Fruit fly (Drosophila melanogaster) whole organism, pupa: ENCODE data around the gene CG2113.

Experiments used
- CG14655 ChIP-seq: fragments of 200-800 bp; sonication (Bioruptor generic); optimal IDR thresholded peaks from 3 replicates; lab custom pipeline; 2017; ENCODE audit warnings: mild to moderate bottlenecking, missing biosample characterization, missing genetic modification reagents, missing genetic modification characterization
- CG15710 ChIP-seq: fragments of 200-800 bp; sonication (Bioruptor generic); optimal IDR thresholded peaks from 2 replicates; lab custom pipeline; 2018; ENCODE audit warnings: missing biosample characterization, mild to moderate bottlenecking, missing genetic modification characterization, moderate library complexity
- CG4496 ChIP-seq: fragments of 200-800 bp; sonication (Bioruptor generic); IDR thresholded peaks from 3 replicates; pipeline ENCODE4 v1.3.6; 2022; ENCODE audit warnings: missing biosample characterization, missing genetic modification characterization
- CG8301 ChIP-seq: fragments of 200-800 bp; sonication (Bioruptor generic); optimal IDR thresholded peaks from 2 replicates; lab custom pipeline; 2018; ENCODE audit warnings: missing biosample characterization, mild to moderate bottlenecking, missing genetic modification characterization
- EcR ChIP-seq: fragments of 200-800 bp; sonication (Bioruptor generic); optimal IDR thresholded peaks from 3 replicates; lab custom pipeline; 2019; ENCODE audit warnings: missing biosample characterization, missing genetic modification characterization, mild to moderate bottlenecking, moderate library complexity, missing genetic modification reagents
- Snoo ChIP-seq: fragments of 200-800 bp; sonication (Bioruptor generic); optimal IDR thresholded peaks from 3 replicates; lab custom pipeline; 2017; ENCODE audit warnings: missing biosample characterization, mild to moderate bottlenecking, missing genetic modification characterization, inconsistent platforms

DNA sequence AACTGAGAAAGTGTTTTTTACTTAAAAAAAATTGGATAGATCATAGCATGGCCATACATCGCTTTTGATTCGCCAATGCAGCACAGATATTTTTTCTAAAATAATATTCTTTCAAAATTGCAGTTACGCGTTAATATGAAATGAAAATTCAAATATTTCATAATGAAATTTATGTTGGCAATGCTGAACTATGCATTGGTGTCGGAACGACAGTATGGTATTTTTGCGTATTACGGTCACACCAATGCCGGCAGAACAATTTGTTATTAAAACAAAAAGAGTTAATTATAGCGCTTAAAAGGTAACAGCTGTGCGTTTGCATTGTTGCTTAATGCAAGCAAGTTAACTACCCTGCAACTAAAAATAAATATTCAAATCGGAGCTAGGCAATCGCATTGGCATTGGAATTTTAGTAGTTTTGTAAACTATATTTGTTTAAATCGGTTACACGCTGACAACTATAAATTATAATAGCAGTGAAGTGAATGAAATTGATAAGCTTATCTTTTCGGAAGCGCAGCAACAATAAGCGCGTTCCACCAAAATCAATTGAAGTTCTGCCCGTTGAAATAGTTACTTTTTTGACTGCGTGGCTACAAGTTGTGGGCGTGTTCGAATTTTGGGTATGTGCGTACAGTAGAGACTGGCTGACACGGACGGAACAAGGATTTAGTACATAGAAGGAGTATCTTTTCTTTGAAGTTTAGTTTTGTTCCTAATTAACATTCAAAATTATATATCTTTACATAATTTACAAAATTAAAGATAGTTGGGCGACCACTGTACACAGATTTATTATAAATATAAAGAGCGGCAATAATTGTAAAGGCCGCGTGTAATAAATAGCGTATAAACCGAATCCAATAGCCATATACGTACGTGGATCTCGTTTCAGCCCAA, 47.4 kb downstream of the CG2113 start, which contains the start of gene Prx4:
- TF ChIP-seq CG4496 (GFP tag; lab: Robert Waterston, UW) (peak; percentile 87), CG8301 (peak; percentile 68), EcR (GFP tag; lab: Kevin White, UChicago) (no peak), Snoo (tag; lab: Kevin White, UChicago) (peak; percentile 52), CG14655 (GFP tag; lab: Kevin White, UChicago) (peak; percentile 66), CG15710 (tag; lab: Kevin White, UChicago) (peak; percentile 56)
